Fruit fly (Drosophila melanogaster) whole organism, embryonic: Measurements from ENCODE around the gene scpr-A.

ENCODE experiments used
- Bteb2 ChIP-seq: fragments of 200-800 bp; sonication (Bioruptor generic); optimal IDR thresholded peaks from 2 replicates; lab custom pipeline; 2016; ENCODE audit warnings: missing biosample characterization, missing genetic modification characterization
- CG12769 ChIP-seq: fragments of 200-800 bp; sonication (Bioruptor generic); optimal IDR thresholded peaks from 2 replicates; lab custom pipeline; 2019; ENCODE audit warnings: missing biosample characterization, mild to moderate bottlenecking, missing genetic modification characterization, moderate library complexity
- CG13287 ChIP-seq: fragments of 200-800 bp; sonication (Bioruptor generic); IDR thresholded peaks from 2 replicates; pipeline ENCODE4 v1.3.6; 2022; ENCODE audit warnings: missing biosample characterization, missing genetic modification characterization; ENCODE audit not compliant: partially characterized antibody
- CG14014 ChIP-seq: fragments of 200-800 bp; sonication (Bioruptor generic); IDR thresholded peaks from 2 replicates; pipeline ENCODE4 v1.3.6; 2022; ENCODE audit warnings: missing biosample characterization, missing genetic modification characterization
- CG14050 ChIP-seq: fragments of 200-800 bp; sonication (Bioruptor generic); IDR thresholded peaks from 3 replicates; pipeline ENCODE4 v1.3.6; 2022; ENCODE audit warnings: missing biosample characterization, missing genetic modification characterization
- CG31388 ChIP-seq: fragments of 200-800 bp; sonication (Bioruptor generic); optimal IDR thresholded peaks from 2 replicates; lab custom pipeline; 2016; ENCODE audit warnings: missing biosample characterization, missing genetic modification characterization
- CG32767 ChIP-seq: fragments of 200-800 bp; sonication (Bioruptor generic); IDR thresholded peaks from 2 replicates; pipeline ENCODE4 v1.3.6; 2022; ENCODE audit warnings: missing biosample characterization, missing genetic modification characterization
- CG3838 ChIP-seq: fragments of 200-800 bp; sonication (Bioruptor generic); optimal IDR thresholded peaks from 3 replicates; lab custom pipeline; 2016; ENCODE audit warnings: missing biosample characterization, missing genetic modification characterization
- CG4282 ChIP-seq: fragments of 200-800 bp; sonication (Bioruptor generic); optimal IDR thresholded peaks from 2 replicates; lab custom pipeline; 2016; ENCODE audit warnings: missing biosample characterization, missing genetic modification characterization
- CG4360 ChIP-seq: fragments of 200-800 bp; sonication (Bioruptor generic); IDR thresholded peaks from 2 replicates; pipeline ENCODE4 v1.3.6; 2022; ENCODE audit warnings: missing biosample characterization, missing genetic modification characterization
- CG4617 ChIP-seq: fragments of 200-800 bp; sonication (Bioruptor generic); optimal IDR thresholded peaks from 3 replicates; lab custom pipeline; 2016; ENCODE audit warnings: missing biosample characterization, missing genetic modification characterization, borderline replicate concordance
- CG4730 ChIP-seq: fragments of 200-800 bp; sonication (Bioruptor generic); IDR thresholded peaks from 2 replicates; pipeline ENCODE4 v1.3.6; 2022; ENCODE audit warnings: missing biosample characterization, missing genetic modification characterization
- CG5953 ChIP-seq: fragments of 200-800 bp; sonication (Bioruptor generic); IDR thresholded peaks from 2 replicates; pipeline ENCODE4 v1.3.6; 2022; ENCODE audit warnings: missing biosample characterization, missing genetic modification characterization
- CG7745 ChIP-seq: fragments of 200-800 bp; sonication (Bioruptor generic); optimal IDR thresholded peaks from 2 replicates; lab custom pipeline; 2018; ENCODE audit warnings: missing biosample characterization, mild to moderate bottlenecking, missing genetic modification characterization, moderate library complexity
- CG9727 ChIP-seq: fragments of 200-800 bp; sonication (Bioruptor generic); optimal IDR thresholded peaks from 3 replicates; lab custom pipeline; 2017; ENCODE audit warnings: missing biosample characterization, mild to moderate bottlenecking, missing genetic modification characterization
- CG9797 ChIP-seq: fragments of 200-800 bp; sonication (Bioruptor generic); optimal IDR thresholded peaks from 3 replicates; lab custom pipeline; 2018; ENCODE audit warnings: missing biosample characterization, mild to moderate bottlenecking, missing genetic modification characterization
- CTCF ChIP-seq: fragments of 200-800 bp; sonication (Bioruptor generic); optimal IDR thresholded peaks from 2 replicates; lab custom pipeline; 2017; ENCODE audit warnings: missing biosample characterization, mild to moderate bottlenecking, missing genetic modification characterization, moderate library complexity
- Dek ChIP-seq: fragments of 200-800 bp; sonication (Bioruptor generic); optimal IDR thresholded peaks from 3 replicates; lab custom pipeline; 2019; ENCODE audit warnings: missing biosample characterization, mild to moderate bottlenecking, missing genetic modification characterization, moderate library complexity
- Gsc ChIP-seq: fragments of 200-800 bp; sonication (Bioruptor generic); IDR thresholded peaks from 2 replicates; pipeline ENCODE4 v1.3.6; 2022; ENCODE audit warnings: missing biosample characterization, missing genetic modification characterization
- Hsf ChIP-seq: fragments of 200-800 bp; sonication (Bioruptor generic); optimal IDR thresholded peaks from 3 replicates; lab custom pipeline; 2016; ENCODE audit warnings: missing biosample characterization, missing genetic modification characterization
- MBD-R2 ChIP-seq: fragments of 200-800 bp; sonication (Bioruptor generic); IDR thresholded peaks from 2 replicates; pipeline ENCODE4 v1.3.6; 2022; ENCODE audit warnings: missing biosample characterization, missing genetic modification characterization
- Nf-YB ChIP-seq: fragments of 200-800 bp; sonication (Bioruptor generic); optimal IDR thresholded peaks from 3 replicates; lab custom pipeline; 2019; ENCODE audit warnings: missing biosample characterization, mild to moderate bottlenecking, missing genetic modification characterization, moderate library complexity
- Oaz ChIP-seq: fragments of 200-800 bp; sonication (Bioruptor generic); IDR thresholded peaks from 2 replicates; pipeline ENCODE4 v1.3.6; 2022; ENCODE audit warnings: missing biosample characterization, missing genetic modification characterization
- Sry-β ChIP-seq: fragments of 200-800 bp; sonication (Bioruptor generic); optimal IDR thresholded peaks from 2 replicates; lab custom pipeline; 2018; ENCODE audit warnings: missing biosample characterization, mild to moderate bottlenecking, missing genetic modification characterization, moderate library complexity
- amos ChIP-seq: fragments of 200-800 bp; sonication (Bioruptor generic); IDR thresholded peaks from 2 replicates; pipeline ENCODE4 v1.3.6; 2022; ENCODE audit warnings: missing biosample characterization, missing genetic modification characterization; ENCODE audit not compliant: partially characterized antibody
- br ChIP-seq: fragments of >200 bp; optimal IDR thresholded peaks from 2 replicates; lab custom pipeline; 2017
- dm ChIP-seq: fragments of 200-800 bp; sonication (Bioruptor generic); optimal IDR thresholded peaks from 3 replicates; lab custom pipeline; 2016; ENCODE audit warnings: missing biosample characterization, missing genetic modification characterization
- ewg ChIP-seq: fragments of 200-800 bp; sonication (Bioruptor generic); optimal IDR thresholded peaks from 3 replicates; lab custom pipeline; 2017; ENCODE audit warnings: mild to moderate bottlenecking, missing biosample characterization, missing genetic modification reagents, missing genetic modification characterization
- gce ChIP-seq: fragments of 200-800 bp; sonication (Bioruptor generic); IDR thresholded peaks from 3 replicates; pipeline ENCODE4 v1.3.6; 2022; ENCODE audit warnings: missing biosample characterization, missing genetic modification characterization
- gfzf ChIP-seq: fragments of 200-800 bp; sonication (Bioruptor generic); optimal IDR thresholded peaks from 2 replicates; lab custom pipeline; 2016; ENCODE audit warnings: missing biosample characterization, mild to moderate bottlenecking, missing genetic modification characterization, moderate library complexity
- grn ChIP-seq: fragments of 200-800 bp; sonication (Bioruptor generic); optimal IDR thresholded peaks from 3 replicates; lab custom pipeline; 2017; ENCODE audit warnings: missing biosample characterization, missing genetic modification characterization
- hbn ChIP-seq: fragments of 200-800 bp; sonication (Bioruptor generic); IDR thresholded peaks from 2 replicates; pipeline ENCODE4 v1.3.6; 2022; ENCODE audit warnings: missing biosample characterization, missing genetic modification characterization; ENCODE audit not compliant: partially characterized antibody
- mirr ChIP-seq: fragments of 200-800 bp; sonication (Bioruptor generic); optimal IDR thresholded peaks from 3 replicates; lab custom pipeline; 2018; ENCODE audit warnings: missing biosample characterization, mild to moderate bottlenecking, missing genetic modification characterization
- nau ChIP-seq: fragments of 200-800 bp; sonication (Bioruptor generic); optimal IDR thresholded peaks from 3 replicates; lab custom pipeline; 2017; ENCODE audit warnings: missing biosample characterization, mild to moderate bottlenecking, missing genetic modification characterization, missing genetic modification reagents
- phol ChIP-seq: fragments of 200-800 bp; sonication (Bioruptor generic); optimal IDR thresholded peaks from 3 replicates; lab custom pipeline; 2018; ENCODE audit warnings: missing biosample characterization, mild to moderate bottlenecking, missing genetic modification characterization, moderate library complexity
- pnt ChIP-seq: fragments of 200-800 bp; sonication (Bioruptor generic); optimal IDR thresholded peaks from 3 replicates; lab custom pipeline; 2016; ENCODE audit warnings: missing biosample characterization, missing genetic modification characterization
- salm ChIP-seq: fragments of 200-800 bp; sonication (Bioruptor generic); optimal IDR thresholded peaks from 2 replicates; lab custom pipeline; 2018; ENCODE audit warnings: missing biosample characterization, mild to moderate bottlenecking, missing genetic modification characterization
- schlank ChIP-seq: fragments of 200-800 bp; sonication (Bioruptor generic); optimal IDR thresholded peaks from 2 replicates; lab custom pipeline; 2018; ENCODE audit warnings: missing biosample characterization, mild to moderate bottlenecking, missing genetic modification characterization
- sna ChIP-seq: fragments of 200-800 bp; sonication (Bioruptor generic); IDR thresholded peaks from 2 replicates; pipeline ENCODE4 v1.3.6; 2022; ENCODE audit warnings: missing biosample characterization, missing genetic modification characterization; ENCODE audit not compliant: partially characterized antibody
- twi ChIP-seq: fragments of 200-800 bp; optimal IDR thresholded peaks from 2 replicates; lab custom pipeline; 2019; ENCODE audit warnings: missing biosample characterization, mild to moderate bottlenecking, missing genetic modification characterization, moderate library complexity
- unpg ChIP-seq: fragments of 200-800 bp; sonication (Bioruptor generic); optimal IDR thresholded peaks from 3 replicates; lab custom pipeline; 2018; ENCODE audit warnings: missing biosample characterization, mild to moderate bottlenecking, missing genetic modification characterization, moderate library complexity

Gene scpr-A

DNA sequence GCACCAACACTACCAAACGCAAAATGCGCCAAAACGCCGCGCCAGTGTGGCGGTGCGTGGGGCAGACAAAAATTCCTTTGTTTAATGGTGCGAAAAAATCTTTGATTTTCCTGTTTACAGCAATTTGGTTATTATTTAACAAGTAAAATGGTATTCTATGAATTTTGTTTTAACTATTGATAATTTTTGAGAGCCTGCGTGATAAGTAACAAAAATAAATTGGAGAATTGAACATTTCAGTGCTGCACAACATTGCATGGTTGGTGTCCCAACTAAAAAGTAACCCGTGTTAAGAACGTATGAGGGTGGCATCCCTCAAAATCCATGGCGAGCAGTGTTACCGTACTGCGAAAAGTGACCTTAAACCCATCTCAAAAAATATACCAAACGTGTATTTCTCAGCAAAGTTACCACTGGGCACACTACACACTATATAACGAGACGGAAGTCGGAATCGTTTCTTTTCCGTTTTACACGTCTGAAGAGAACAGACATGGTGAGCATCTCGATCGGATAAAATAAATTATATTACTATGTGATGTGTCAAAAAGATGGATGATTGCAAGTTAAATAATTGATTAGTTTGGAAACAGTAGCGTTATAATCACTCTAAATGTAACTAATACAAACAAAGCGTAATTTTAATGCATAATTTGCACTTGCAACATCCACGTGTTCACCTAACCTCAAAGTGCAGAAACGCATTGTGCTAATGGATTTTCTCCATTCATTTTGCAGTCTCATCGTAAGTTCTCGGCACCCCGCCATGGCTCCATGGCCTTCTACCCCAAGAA, 19.3 kb upstream of the scpr-A start, which contains the start of the genes CG6693 and RpL3 (continued):
- peak; percentile 41 for TF ChIP-seq ewg (GFP tag; lab: Kevin White, UChicago)
- peak; percentile 65 for TF ChIP-seq grn
- TF ChIP-seq schlank (tag; lab: Kevin White, UChicago), result peak; percentile 79
- TF ChIP-seq CG4617, result peak; percentile 50
- no peak for TF ChIP-seq hbn
- no peak for TF ChIP-seq nau
- TF ChIP-seq unpg (GFP tag; lab: Kevin White, UChicago), result peak; percentile 80
- TF ChIP-seq CG4282 (GFP tag; lab: Kevin White, UChicago), result peak; percentile 5
- no peak for TF ChIP-seq CG4360 (GFP tag; lab: Robert Waterston, UW)
- TF ChIP-seq CG14050, result peak; percentile 40; the same call in 2 of the 3 replicates
- peak; percentile 55; the same call in 1 of the 2 replicates for TF ChIP-seq CG13287
- peak; percentile 31 for TF ChIP-seq pnt (GFP tag; lab: Kevin White, UChicago)
- TF ChIP-seq Dek, result peak; percentile 70
- peak; percentile 58 for TF ChIP-seq amos (GFP tag; lab: Robert Waterston, UW)
- TF ChIP-seq Oaz (GFP tag; lab: Robert Waterston, UW), result no peak

DNA sequence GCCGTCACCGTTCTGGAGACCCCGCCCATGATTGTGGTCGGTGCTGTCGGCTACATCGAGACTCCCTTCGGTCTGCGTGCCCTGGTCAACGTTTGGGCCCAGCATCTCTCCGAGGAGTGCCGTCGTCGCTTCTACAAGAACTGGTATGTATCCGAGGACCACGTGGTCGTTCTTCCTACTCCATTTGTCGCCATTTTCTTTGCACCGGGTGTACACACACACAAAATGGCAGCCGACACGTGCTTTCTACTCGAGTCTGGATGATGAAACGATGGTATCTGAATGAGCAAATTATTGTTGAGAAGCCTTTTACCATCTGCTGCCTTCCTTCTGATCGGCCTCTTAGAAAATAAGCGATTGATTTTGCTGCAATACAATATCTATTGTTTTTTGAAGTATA, 18.4 kb upstream of the scpr-A start:
- no peak for TF ChIP-seq mirr
- no peak for TF ChIP-seq Bteb2
- no peak for TF ChIP-seq br (lab: Kevin White, UChicago)
- TF ChIP-seq Nf-YB, result no peak
- no peak for TF ChIP-seq CG3838
- no peak for TF ChIP-seq CG14014 (GFP tag; lab: Robert Waterston, UW)
- no peak for TF ChIP-seq CG9797 (GFP tag; lab: Kevin White, UChicago)
- no peak for TF ChIP-seq CG31388 (GFP tag; lab: Kevin White, UChicago)
- peak; percentile 17 for TF ChIP-seq twi
- peak; percentile 56; the same call in 1 of the 2 replicates for TF ChIP-seq CG32767
- no peak for TF ChIP-seq salm (tag; lab: Kevin White, UChicago)
- TF ChIP-seq Sry-β (GFP tag; lab: Kevin White, UChicago), result no peak
- TF ChIP-seq phol, result peak; percentile 92
- TF ChIP-seq MBD-R2, result no peak
- no peak for TF ChIP-seq CG12769
- TF ChIP-seq CG9727 (GFP tag; lab: Kevin White, UChicago), result no peak
- TF ChIP-seq CTCF (GFP tag; lab: Kevin White, UChicago), result no peak
- TF ChIP-seq CG5953, result no peak
- no peak for TF ChIP-seq Gsc
- peak; percentile 12; the same call in 1 of the 2 replicates for TF ChIP-seq CG4360 (GFP tag; lab: Robert Waterston, UW)
- no peak for TF ChIP-seq CG4730 (GFP tag; lab: Robert Waterston, UW)
- no peak for TF ChIP-seq gfzf (GFP tag; lab: Kevin White, UChicago)
- no peak for TF ChIP-seq sna (GFP tag; lab: Robert Waterston, UW)
- no peak for TF ChIP-seq Hsf (GFP tag; lab: Kevin White, UChicago)
- TF ChIP-seq CG7745 (tag; lab: Kevin White, UChicago), result no peak
- TF ChIP-seq dm, result peak; percentile 50
- no peak for TF ChIP-seq gce
